Worm (Caenorhabditis elegans) whole organism, young adult: Measurements from ENCODE around the gene C08E3.15.
"Not testable (repeated sequence)": the region's sequence is repeated elsewhere in the genome, so short reads cannot be mapped to it uniquely, and the experiment has no call there.

Experiments
- D2030.7 ChIP-seq: fragments of 200-800 bp; sonication (Bioruptor generic); IDR thresholded peaks from 2 replicates; pipeline ENCODE4 v1.3.6; 2022; ENCODE audit warnings: missing genetic modification reagents, missing genetic modification characterization, missing compliant biosample characterization
- F33H1.4 ChIP-seq: fragments of 200-800 bp; sonication (Bioruptor generic); IDR thresholded peaks from 2 replicates; pipeline ENCODE4 v1.3.6; 2022; ENCODE audit warnings: missing genetic modification reagents, missing genetic modification characterization, missing compliant biosample characterization
- F39B2.1 ChIP-seq: fragments of 200-800 bp; sonication (Bioruptor generic); IDR thresholded peaks from 2 replicates; pipeline ENCODE4 v1.3.6; 2022; ENCODE audit warnings: missing genetic modification reagents, missing genetic modification characterization, missing compliant biosample characterization
- F52B5.7 ChIP-seq: sonication (generic microtip); optimal IDR thresholded peaks from 2 replicates; lab custom pipeline; 2016; ENCODE audit warnings: mild to moderate bottlenecking, missing genetic modification characterization, missing compliant biosample characterization
- F55B11.4 ChIP-seq: sonication (generic microtip); optimal IDR thresholded peaks from 2 replicates; lab custom pipeline; 2016; ENCODE audit warnings: missing compliant biosample characterization, missing genetic modification characterization, borderline replicate concordance; ENCODE audit not compliant: insufficient read depth
- F57A8.1 ChIP-seq: fragments of 200-800 bp; sonication (Bioruptor generic); optimal IDR thresholded peaks from 2 replicates; lab custom pipeline; 2018; ENCODE audit warnings: mild to moderate bottlenecking, missing genetic modification characterization, moderate library complexity, missing compliant biosample characterization
- Y95B8A.8 ChIP-seq: fragments of 200-800 bp; sonication (Bioruptor generic); IDR thresholded peaks from 2 replicates; pipeline ENCODE4 v1.3.6; 2022; ENCODE audit warnings: missing genetic modification reagents, missing genetic modification characterization, missing compliant biosample characterization
- ZK185.1 ChIP-seq: sonication (generic microtip); optimal IDR thresholded peaks from 2 replicates; lab custom pipeline; 2016; ENCODE audit warnings: mild to moderate bottlenecking, missing genetic modification characterization, missing compliant biosample characterization; ENCODE audit not compliant: poor library complexity, severe bottlenecking
- aptf-2 ChIP-seq: fragments of 200-800 bp; sonication (Bioruptor generic); conservative IDR thresholded peaks from 2 replicates; pipeline ENCODE4 v1.3.6; 2022; ENCODE audit warnings: missing genetic modification reagents, missing genetic modification characterization, missing compliant biosample characterization
- attf-3 ChIP-seq: fragments of 200-800 bp; sonication (Bioruptor generic); conservative IDR thresholded peaks from 2 replicates; pipeline ENCODE4 v1.3.6; 2022; ENCODE audit warnings: missing genetic modification reagents, missing genetic modification characterization, missing compliant biosample characterization
- cebp-2 ChIP-seq: fragments of 200-800 bp; sonication (Bioruptor generic); IDR thresholded peaks from 2 replicates; pipeline ENCODE4 v1.3.6; 2022; ENCODE audit warnings: missing genetic modification characterization, missing compliant biosample characterization
- ceh-100 ChIP-seq: fragments of 200-800 bp; sonication (Bioruptor generic); IDR thresholded peaks from 2 replicates; pipeline ENCODE4 v1.3.6; 2022; ENCODE audit warnings: missing genetic modification reagents, missing genetic modification characterization, missing compliant biosample characterization
- ceh-91 ChIP-seq: fragments of 200-800 bp; sonication (Bioruptor generic); IDR thresholded peaks from 2 replicates; pipeline ENCODE4 v1.3.6; 2022; ENCODE audit warnings: missing genetic modification reagents, missing genetic modification characterization, missing compliant biosample characterization
- dox-1 ChIP-seq: fragments of 200-800 bp; sonication (Bioruptor generic); IDR thresholded peaks from 2 replicates; pipeline ENCODE4 v1.3.6; 2022; ENCODE audit warnings: missing genetic modification reagents, missing genetic modification characterization, missing compliant biosample characterization
- dpff-1 ChIP-seq: sonication (generic microtip); optimal IDR thresholded peaks from 2 replicates; lab custom pipeline; 2017; ENCODE audit warnings: mild to moderate bottlenecking, missing genetic modification characterization, missing compliant biosample characterization
- hlh-26 ChIP-seq: fragments of 200-800 bp; sonication (Bioruptor generic); conservative IDR thresholded peaks from 2 replicates; pipeline ENCODE4 v1.3.6; 2022; ENCODE audit warnings: missing genetic modification reagents, missing genetic modification characterization, missing compliant biosample characterization
- hmg-1.2 ChIP-seq: fragments of 200-800 bp; sonication (Bioruptor generic); IDR thresholded peaks from 2 replicates; pipeline ENCODE4 v1.3.6; 2022; ENCODE audit warnings: missing genetic modification reagents, missing genetic modification characterization, missing compliant biosample characterization
- hsf-1 ChIP-seq: fragments of 200-800 bp; sonication (Bioruptor generic); IDR thresholded peaks from 2 replicates; pipeline ENCODE4 v1.3.6; 2022; ENCODE audit warnings: missing genetic modification reagents, missing genetic modification characterization, missing compliant biosample characterization
- let-607 ChIP-seq, 2 experiments: fragments of 200-800 bp in 1 of 2; sonication (Bioruptor generic) in 1 of 2; sonication (generic microtip) in 1 of 2; optimal IDR thresholded peaks; 2 replicates each; lab custom pipeline; 2016 to 2018; ENCODE audit warnings: mild to moderate bottlenecking in 2 of 2, missing compliant biosample characterization in 2 of 2, missing genetic modification characterization in 2 of 2, moderate library complexity in 2 of 2, missing genotype in 1 of 2
- lin-35 ChIP-seq, 3 experiments: fragments of 150-350 bp in 2 of 3; sonication (generic microtip) in 1 of 3; optimal IDR thresholded peaks; 2 replicates each; lab custom pipeline; 2014 to 2018; ENCODE audit warnings: missing biosample characterization in 3 of 3, missing genetic modification characterization in 3 of 3, missing genetic modification reagents in 3 of 3
- lsl-1 ChIP-seq: fragments of 200-800 bp; sonication (Bioruptor generic); optimal IDR thresholded peaks from 2 replicates; lab custom pipeline; 2018; ENCODE audit warnings: mild to moderate bottlenecking, missing genetic modification characterization, moderate library complexity, missing compliant biosample characterization
- madf-10 ChIP-seq: sonication (generic microtip); optimal IDR thresholded peaks from 2 replicates; lab custom pipeline; 2016; ENCODE audit warnings: mild to moderate bottlenecking, missing genetic modification characterization, missing compliant biosample characterization
- madf-6 ChIP-seq: fragments of 200-800 bp; sonication (Bioruptor generic); IDR thresholded peaks from 2 replicates; pipeline ENCODE4 v1.3.6; 2022; ENCODE audit warnings: missing genetic modification reagents, missing genetic modification characterization, missing compliant biosample characterization
- madf-8 ChIP-seq: fragments of 200-800 bp; sonication (Bioruptor generic); conservative IDR thresholded peaks from 2 replicates; pipeline ENCODE4 v1.3.6; 2022; ENCODE audit warnings: missing genetic modification reagents, missing genetic modification characterization, missing compliant biosample characterization
- mcd-1 ChIP-seq: fragments of 200-800 bp; sonication (Bioruptor generic); IDR thresholded peaks from 2 replicates; pipeline ENCODE4 v1.3.6; 2022; ENCODE audit warnings: missing genetic modification reagents, missing genetic modification characterization, missing compliant biosample characterization
- nfya-1 ChIP-seq: sonication (generic microtip); optimal IDR thresholded peaks from 2 replicates; lab custom pipeline; 2017; ENCODE audit warnings: antibody characterized with exemption, missing compliant biosample characterization, missing genetic modification characterization, borderline replicate concordance; ENCODE audit not compliant: insufficient read depth
- nfya-2 ChIP-seq: fragments of 200-800 bp; sonication (Bioruptor generic); IDR thresholded peaks from 2 replicates; pipeline ENCODE4 v1.3.6; 2022; ENCODE audit warnings: missing genetic modification reagents, missing genetic modification characterization, missing compliant biosample characterization
- nhr-80 ChIP-seq: sonication (generic microtip); optimal IDR thresholded peaks from 2 replicates; lab custom pipeline; 2016; ENCODE audit warnings: missing genetic modification characterization, missing compliant biosample characterization
- rcor-1 ChIP-seq: fragments of 200-800 bp; sonication (Bioruptor generic); IDR thresholded peaks from 2 replicates; pipeline ENCODE4 v1.3.6; 2022; ENCODE audit warnings: missing genetic modification reagents, missing genetic modification characterization, missing compliant biosample characterization
- snpc-1.1 ChIP-seq: sonication (generic microtip); optimal IDR thresholded peaks from 2 replicates; lab custom pipeline; 2017; ENCODE audit warnings: missing genetic modification characterization, mild to moderate bottlenecking, missing compliant biosample characterization, antibody characterized with exemption, moderate library complexity, missing genotype, missing genetic modification reagents; ENCODE audit not compliant: insufficient read depth
- snpc-3.4 ChIP-seq: sonication (generic microtip); optimal IDR thresholded peaks from 2 replicates; lab custom pipeline; 2017; ENCODE audit warnings: missing genetic modification characterization, mild to moderate bottlenecking, missing compliant biosample characterization, antibody characterized with exemption, moderate library complexity, missing genotype, missing genetic modification reagents
- tbp1 ChIP-seq: fragments of 200-800 bp; sonication (Bioruptor generic); optimal IDR thresholded peaks from 2 replicates; lab custom pipeline; 2018; ENCODE audit warnings: mild to moderate bottlenecking, missing genetic modification characterization, missing compliant biosample characterization
- ztf-25 ChIP-seq: fragments of 200-800 bp; sonication (Bioruptor generic); IDR thresholded peaks from 2 replicates; pipeline ENCODE4 v1.3.6; 2022; ENCODE audit warnings: missing genetic modification reagents, missing genetic modification characterization, missing compliant biosample characterization

The C08E3.15 gene

DNA sequence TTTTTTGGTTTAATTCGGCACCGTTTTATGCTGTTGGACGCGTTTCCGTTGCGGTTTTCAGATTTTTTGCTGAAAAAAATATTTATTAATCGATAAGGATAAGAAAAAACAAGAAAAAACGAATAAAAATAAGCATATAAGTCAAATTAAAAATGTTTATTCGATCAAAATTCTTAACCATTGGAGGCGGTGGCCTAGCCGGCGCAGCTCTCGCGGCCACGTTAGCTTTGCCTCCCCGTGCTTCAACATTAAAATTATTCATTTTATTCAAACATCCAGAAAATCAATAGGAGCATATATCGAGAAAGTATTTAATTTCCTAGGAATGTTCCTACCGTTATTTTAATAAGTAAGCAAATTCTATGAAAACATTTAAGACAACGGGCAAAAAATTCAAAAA, 35.2 kb upstream of the C08E3.15 start, which contains the start of gene ZC204.14:
TSS of gene ZC204.14 (minus strand) at position 69 of the 400 bp plus-strand sequence.
- no peak for TF ChIP-seq ceh-100
- TF ChIP-seq snpc-1.1 = no peak
- no peak for TF ChIP-seq dpff-1 (tag; lab: Kevin White, UChicago)
- TF ChIP-seq hmg-1.2 = peak; percentile 77

DNA sequence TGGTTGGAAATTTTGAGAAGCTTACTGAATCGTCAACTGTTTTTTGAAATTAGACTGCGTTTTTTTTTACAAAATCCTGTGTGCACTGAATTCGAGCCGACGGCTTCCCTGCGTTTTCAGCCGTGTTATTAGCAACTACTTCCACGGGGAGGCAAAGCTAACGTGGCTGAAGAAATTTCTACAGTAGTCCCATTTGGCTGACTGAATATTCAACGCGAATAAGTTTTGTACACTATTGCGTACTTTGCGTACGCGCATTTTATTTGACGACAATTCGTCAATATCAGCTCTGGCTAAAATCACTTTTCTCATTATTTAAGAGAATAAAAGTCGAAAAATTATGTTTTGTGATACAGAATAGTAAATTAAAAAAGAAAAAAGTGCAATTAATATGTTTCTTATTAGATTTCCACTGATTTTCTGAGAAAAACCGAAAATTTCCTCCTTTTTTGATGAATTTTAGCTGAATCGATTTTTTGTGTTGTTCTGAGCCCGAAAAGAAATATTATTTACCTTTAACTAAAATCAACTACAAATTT, 33.7 kb upstream of the C08E3.15 start:
- TF ChIP-seq rcor-1 (GFP tag; lab: Robert Waterston, UW) = peak; percentile 63; the same call in 1 of the 2 replicates
- peak; percentile 91 for TF ChIP-seq hmg-1.2
- TF ChIP-seq madf-8 (GFP tag; lab: Robert Waterston, UW) = peak; percentile 53
- 0 out of 2 replicates have a peak, but pooled peaks have one; percentile 58 for TF ChIP-seq aptf-2 (GFP tag; lab: Robert Waterston, UW)
- TF ChIP-seq D2030.7 (GFP tag; lab: Robert Waterston, UW) = peak; percentile 63
- TF ChIP-seq madf-6 = peak; percentile 56
- TF ChIP-seq F33H1.4 (GFP tag; lab: Robert Waterston, UW) = peak; percentile 30; the same call in 1 of the 2 replicates
- TF ChIP-seq lsl-1 = peak; percentile 22
- TF ChIP-seq let-607 (tag; optimal IDR thresholded peaks at IDR 0.05; lab: Kevin White, UChicago) = peak in 1 of 2 experiments; percentile 28
- TF ChIP-seq Y95B8A.8 (GFP tag; lab: Robert Waterston, UW) = 0 out of 2 replicates have a peak, but pooled peaks have one; percentile 53
- TF ChIP-seq ceh-91 (GFP tag; lab: Robert Waterston, UW) = peak; percentile 62
- peak; percentile 44; the same call in 1 of the 2 replicates for TF ChIP-seq attf-3 (GFP tag; lab: Robert Waterston, UW)
- peak; percentile 80 for TF ChIP-seq mcd-1 (GFP tag; lab: Robert Waterston, UW)
- peak; percentile 85 for TF ChIP-seq dox-1 (GFP tag; lab: Robert Waterston, UW)

DNA sequence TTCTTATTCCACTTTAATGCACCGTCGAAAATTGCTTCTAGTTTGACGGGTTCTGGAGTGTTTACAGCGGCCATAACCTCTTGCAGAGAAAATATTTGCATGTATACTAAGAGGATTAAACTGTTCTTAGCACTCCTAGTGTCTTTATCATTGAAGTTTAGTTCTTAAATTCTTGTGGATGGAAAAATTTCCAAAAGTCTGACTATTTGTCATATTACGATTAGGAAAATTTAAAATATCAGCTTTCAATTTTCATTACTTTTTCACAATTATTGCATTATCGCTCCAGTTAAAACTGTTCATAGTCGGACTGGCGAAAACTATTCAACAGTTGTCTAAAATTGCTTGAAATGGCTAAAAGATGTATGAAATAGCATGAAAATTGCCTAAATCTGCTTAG, 33.2 kb upstream of the C08E3.15 start, which contains the start of gene ZC204.13:
TSS of gene ZC204.13 (minus strand) at position 101 of the 400 bp plus-strand sequence.
- TF ChIP-seq ztf-25 (GFP tag; lab: Robert Waterston, UW); cebp-2; tbp1 (GFP tag; lab: Kevin White, UChicago): not testable (repeated sequence)

DNA sequence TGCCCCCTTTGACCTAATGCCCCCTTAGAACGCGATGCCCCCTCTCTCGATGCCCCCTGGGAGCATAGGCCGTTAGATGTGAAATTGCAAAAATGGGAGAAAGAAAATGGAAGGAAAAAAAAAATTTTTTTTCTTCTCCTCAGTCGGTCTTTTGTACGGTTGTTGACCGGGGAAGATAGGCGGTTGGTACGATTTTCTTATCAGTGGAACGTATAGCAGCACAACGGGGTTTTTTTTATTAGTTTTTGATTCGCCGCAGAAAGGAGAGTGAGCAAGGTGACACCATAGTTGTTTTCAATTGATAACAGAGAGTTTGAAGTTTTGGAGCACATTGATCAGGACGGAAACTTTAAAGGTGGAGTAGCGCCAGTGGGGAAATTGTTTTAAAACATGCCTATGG, 32.0 kb upstream of the C08E3.15 start:
- TF ChIP-seq dox-1 (GFP tag; lab: Robert Waterston, UW) = peak; percentile 67; the same call in 1 of the 2 replicates
- TF ChIP-seq nhr-80 = peak; percentile 75

DNA sequence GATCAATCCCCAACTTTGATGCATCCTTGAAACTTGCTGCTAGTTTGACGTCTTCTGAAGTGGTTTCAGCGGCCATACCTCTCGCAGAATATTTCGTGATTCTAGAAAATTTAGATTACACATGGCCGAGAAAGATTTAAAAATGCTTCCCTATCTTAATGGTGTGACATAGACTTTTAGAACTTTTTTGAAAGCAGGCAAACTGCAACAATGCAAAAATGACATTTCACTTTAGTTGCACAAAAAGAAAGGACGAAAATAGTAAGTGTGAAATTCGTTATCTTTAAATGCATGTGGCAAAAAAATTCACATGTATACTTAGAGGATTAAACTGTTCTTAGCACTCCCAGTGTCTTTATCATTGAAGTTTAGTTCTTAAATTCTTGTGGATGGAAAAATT, 29.5 kb upstream of the C08E3.15 start, which contains the start of gene ZC204.12:
TSS of gene ZC204.12 (minus strand) at position 101 of the 400 bp plus-strand sequence.
- TF ChIP-seq nhr-80 (no peak), madf-10 (tag; lab: Kevin White, UChicago) (no peak), hlh-26 (GFP tag; lab: Robert Waterston, UW) (no peak), mcd-1 (GFP tag; lab: Robert Waterston, UW) (no peak), nfya-2 (GFP tag; lab: Robert Waterston, UW) (no peak), nfya-1 (no peak), hmg-1.2 (no peak), ZK185.1 (tag; lab: Kevin White, UChicago) (no peak), F57A8.1 (GFP tag; lab: Kevin White, UChicago) (no peak), lin-35 (GFP tag; optimal IDR thresholded peaks at IDR 0.05; lab: Kevin White, UChicago) (no peak), F39B2.1 (no peak), hsf-1 (GFP tag; lab: Robert Waterston, UW) (no peak), F52B5.7 (tag; lab: Kevin White, UChicago) (no peak), lsl-1 (no peak), snpc-3.4 (tag; lab: Kevin White, UChicago) (no peak), F55B11.4 (tag; lab: Kevin White, UChicago) (no peak), madf-6 (no peak), let-607 (tag; optimal IDR thresholded peaks at IDR 0.05; lab: Kevin White, UChicago) (no peak)
- TF ChIP-seq, all 124 proteins: peak for 0
